Fruit fly (Drosophila melanogaster) whole organism, embryonic: ENCODE data around the gene CG32708.

Source experiments
- CG10321 ChIP-seq: fragments of 200-800 bp; sonication (Bioruptor generic); IDR thresholded peaks from 2 replicates; pipeline ENCODE4 v1.3.6; 2022; ENCODE audit warnings: missing biosample characterization, missing genetic modification characterization
- CG10543 ChIP-seq: fragments of 200-800 bp; sonication (Bioruptor generic); optimal IDR thresholded peaks from 3 replicates; lab custom pipeline; 2017; ENCODE audit warnings: missing biosample characterization, mild to moderate bottlenecking, missing genetic modification characterization, moderate library complexity
- CG10959 ChIP-seq: fragments of 200-800 bp; sonication (Bioruptor generic); IDR thresholded peaks from 2 replicates; pipeline ENCODE4 v1.3.6; 2022; ENCODE audit warnings: missing biosample characterization, missing genetic modification characterization
- CG11456 ChIP-seq: fragments of 200-800 bp; sonication (Bioruptor generic); IDR thresholded peaks from 3 replicates; pipeline ENCODE4 v1.3.6; 2022; ENCODE audit warnings: missing biosample characterization, missing genetic modification characterization
- CG11504 ChIP-seq: fragments of 200-800 bp; sonication (Bioruptor generic); optimal IDR thresholded peaks from 3 replicates; lab custom pipeline; 2019; ENCODE audit warnings: missing biosample characterization, mild to moderate bottlenecking, missing genetic modification characterization, moderate library complexity
- CG14050 ChIP-seq: fragments of 200-800 bp; sonication (Bioruptor generic); IDR thresholded peaks from 3 replicates; pipeline ENCODE4 v1.3.6; 2022; ENCODE audit warnings: missing biosample characterization, missing genetic modification characterization
- CG14441 ChIP-seq: fragments of 200-800 bp; sonication (Bioruptor generic); IDR thresholded peaks from 2 replicates; pipeline ENCODE4 v1.3.6; 2022; ENCODE audit warnings: missing biosample characterization, missing genetic modification characterization
- CG14667 ChIP-seq: fragments of 200-800 bp; sonication (Bioruptor generic); IDR thresholded peaks from 2 replicates; pipeline ENCODE4 v1.3.6; 2022; ENCODE audit warnings: missing biosample characterization, missing genetic modification characterization
- CG15479 ChIP-seq: fragments of 200-800 bp; sonication (Bioruptor generic); optimal IDR thresholded peaks from 3 replicates; lab custom pipeline; 2019; ENCODE audit warnings: missing biosample characterization, mild to moderate bottlenecking, missing genetic modification characterization, moderate library complexity
- CG16779 ChIP-seq: fragments of 200-800 bp; sonication (Bioruptor generic); IDR thresholded peaks from 2 replicates; pipeline ENCODE4 v1.3.6; 2022; ENCODE audit warnings: missing biosample characterization, missing genetic modification characterization
- CG17361 ChIP-seq: fragments of 200-800 bp; sonication (Bioruptor generic); IDR thresholded peaks from 3 replicates; pipeline ENCODE4 v1.3.6; 2022; ENCODE audit warnings: missing biosample characterization, missing genetic modification characterization
- CG18619 ChIP-seq: fragments of 200-800 bp; sonication (Bioruptor generic); optimal IDR thresholded peaks from 3 replicates; lab custom pipeline; 2017; ENCODE audit warnings: missing biosample characterization, mild to moderate bottlenecking, missing genetic modification characterization
- CG2678 ChIP-seq: fragments of 200-800 bp; sonication (Bioruptor generic); optimal IDR thresholded peaks from 3 replicates; lab custom pipeline; 2019; ENCODE audit warnings: missing biosample characterization, mild to moderate bottlenecking, missing genetic modification characterization, moderate library complexity
- CG4730 ChIP-seq: fragments of 200-800 bp; sonication (Bioruptor generic); IDR thresholded peaks from 2 replicates; pipeline ENCODE4 v1.3.6; 2022; ENCODE audit warnings: missing biosample characterization, missing genetic modification characterization
- CG4820 ChIP-seq: fragments of 200-800 bp; sonication (Bioruptor generic); optimal IDR thresholded peaks from 3 replicates; lab custom pipeline; 2016; ENCODE audit warnings: missing biosample characterization, missing genetic modification characterization
- CG7357 ChIP-seq: fragments of 200-800 bp; sonication (Bioruptor generic); IDR thresholded peaks from 3 replicates; pipeline ENCODE4 v1.3.6; 2022; ENCODE audit warnings: missing biosample characterization, missing genetic modification characterization
- CG7372 ChIP-seq: fragments of 200-800 bp; sonication (Bioruptor generic); IDR thresholded peaks from 2 replicates; pipeline ENCODE4 v1.3.6; 2022; ENCODE audit warnings: missing biosample characterization, missing genetic modification characterization
- CG7839 ChIP-seq: fragments of 200-800 bp; sonication (Bioruptor generic); optimal IDR thresholded peaks from 3 replicates; lab custom pipeline; 2018; ENCODE audit warnings: missing biosample characterization, mild to moderate bottlenecking, missing genetic modification characterization, moderate library complexity
- CG9817 ChIP-seq: fragments of 200-800 bp; sonication (Bioruptor generic); optimal IDR thresholded peaks from 2 replicates; lab custom pipeline; 2018; ENCODE audit warnings: missing biosample characterization, mild to moderate bottlenecking, missing genetic modification characterization, moderate library complexity
- Camta ChIP-seq: fragments of 200-800 bp; sonication (Bioruptor generic); optimal IDR thresholded peaks from 2 replicates; lab custom pipeline; 2016; ENCODE audit warnings: missing biosample characterization, missing genetic modification characterization
- Dek ChIP-seq: fragments of 200-800 bp; sonication (Bioruptor generic); optimal IDR thresholded peaks from 3 replicates; lab custom pipeline; 2019; ENCODE audit warnings: missing biosample characterization, mild to moderate bottlenecking, missing genetic modification characterization, moderate library complexity
- Hmr ChIP-seq: fragments of 200-800 bp; sonication (Bioruptor generic); optimal IDR thresholded peaks from 3 replicates; lab custom pipeline; 2017; ENCODE audit warnings: mild to moderate bottlenecking, missing biosample characterization, missing genetic modification reagents, missing genetic modification characterization
- Med ChIP-seq: fragments of 200-800 bp; sonication (Bioruptor generic); peaks from one replicate; lab custom pipeline; 2016; ENCODE audit warnings: missing biosample characterization, missing genetic modification characterization, mild to moderate bottlenecking, inconsistent platforms, moderate library complexity
- Sox102F ChIP-seq: fragments of 200-800 bp; sonication (Bioruptor generic); optimal IDR thresholded peaks from 2 replicates; lab custom pipeline; 2018; ENCODE audit warnings: missing biosample characterization, mild to moderate bottlenecking, missing genetic modification characterization, moderate library complexity
- Spps ChIP-seq: fragments of 200-800 bp; sonication (Bioruptor generic); optimal IDR thresholded peaks from 2 replicates; lab custom pipeline; 2018; ENCODE audit warnings: missing biosample characterization, mild to moderate bottlenecking, missing genetic modification characterization
- Xbp1 ChIP-seq: fragments of 200-800 bp; sonication (Bioruptor generic); optimal IDR thresholded peaks from 3 replicates; lab custom pipeline; 2016; ENCODE audit warnings: missing biosample characterization, mild to moderate bottlenecking, missing genetic modification characterization
- Xrp1 ChIP-seq: fragments of 200-800 bp; sonication (Bioruptor generic); IDR thresholded peaks from 2 replicates; pipeline ENCODE4 v1.3.6; 2022; ENCODE audit warnings: missing biosample characterization, missing genetic modification characterization
- aop ChIP-seq: fragments of 200-800 bp; sonication (Bioruptor generic); IDR thresholded peaks from 2 replicates; pipeline ENCODE4 v1.3.6; 2022; ENCODE audit warnings: missing biosample characterization, missing genetic modification characterization
- bigmax ChIP-seq: fragments of 200-800 bp; sonication (Bioruptor generic); optimal IDR thresholded peaks from 2 replicates; lab custom pipeline; 2018; ENCODE audit warnings: missing biosample characterization, mild to moderate bottlenecking, missing genetic modification characterization
- bsh ChIP-seq, 2 experiments: fragments of 200-800 bp; sonication (Bioruptor generic); optimal IDR thresholded peaks; 2 replicates each; lab custom pipeline; 2017 to 2018; ENCODE audit warnings: mild to moderate bottlenecking in 2 of 2, missing biosample characterization in 2 of 2, missing genetic modification characterization in 2 of 2, moderate library complexity in 1 of 2
- dmrt99B ChIP-seq: fragments of 200-800 bp; sonication (Bioruptor generic); optimal IDR thresholded peaks from 2 replicates; lab custom pipeline; 2018; ENCODE audit warnings: missing biosample characterization, mild to moderate bottlenecking, missing genetic modification characterization, moderate library complexity
- dysf ChIP-seq: fragments of 200-800 bp; sonication (Bioruptor generic); IDR thresholded peaks from 3 replicates; pipeline ENCODE4 v1.3.6; 2022; ENCODE audit warnings: missing biosample characterization, missing genetic modification characterization
- gfzf ChIP-seq: fragments of 200-800 bp; sonication (Bioruptor generic); optimal IDR thresholded peaks from 2 replicates; lab custom pipeline; 2016; ENCODE audit warnings: missing biosample characterization, mild to moderate bottlenecking, missing genetic modification characterization, moderate library complexity
- grau ChIP-seq: fragments of 200-800 bp; optimal IDR thresholded peaks from 3 replicates; lab custom pipeline; 2019; ENCODE audit warnings: missing biosample characterization, mild to moderate bottlenecking, missing genetic modification characterization, moderate library complexity
- gsb ChIP-seq: fragments of 200-800 bp; sonication (Bioruptor generic); IDR thresholded peaks from 2 replicates; pipeline ENCODE4 v1.3.6; 2022; ENCODE audit warnings: missing biosample characterization, missing genetic modification characterization
- ind ChIP-seq: fragments of 200-800 bp; sonication (Bioruptor generic); optimal IDR thresholded peaks from 3 replicates; lab custom pipeline; 2016; ENCODE audit warnings: missing biosample characterization, missing genetic modification characterization
- klu ChIP-seq: fragments of 200-800 bp; sonication (Bioruptor generic); IDR thresholded peaks from 2 replicates; pipeline ENCODE4 v1.3.6; 2022; ENCODE audit warnings: missing biosample characterization, missing genetic modification characterization
- lab ChIP-seq: fragments of 200-800 bp; sonication (Bioruptor generic); optimal IDR thresholded peaks from 3 replicates; lab custom pipeline; 2017; ENCODE audit warnings: missing biosample characterization, missing genetic modification characterization, mild to moderate bottlenecking, moderate library complexity, missing genetic modification reagents
- nom ChIP-seq: fragments of 200-800 bp; sonication (Bioruptor generic); optimal IDR thresholded peaks from 2 replicates; lab custom pipeline; 2017; ENCODE audit warnings: missing biosample characterization, missing genetic modification characterization, mild to moderate bottlenecking, moderate library complexity, missing genetic modification reagents
- otp ChIP-seq: fragments of 200-800 bp; sonication (Bioruptor generic); IDR thresholded peaks from 3 replicates; pipeline ENCODE4, ENCODE4 v1.3.6; 2022; ENCODE audit warnings: missing biosample characterization, missing genetic modification characterization
- pnt ChIP-seq: fragments of 200-800 bp; sonication (Bioruptor generic); optimal IDR thresholded peaks from 3 replicates; lab custom pipeline; 2016; ENCODE audit warnings: missing biosample characterization, missing genetic modification characterization
- sisA ChIP-seq: fragments of 200-800 bp; sonication (Bioruptor generic); IDR thresholded peaks from 2 replicates; pipeline ENCODE4 v1.3.6; 2022; ENCODE audit warnings: missing biosample characterization, missing genetic modification characterization
- slbo ChIP-seq: fragments of 200-800 bp; sonication (Bioruptor generic); IDR thresholded peaks from 2 replicates; pipeline ENCODE4 v1.3.6; 2022; ENCODE audit warnings: missing biosample characterization, missing genetic modification characterization
- slp2 ChIP-seq: fragments of 200-800 bp; sonication (Bioruptor generic); optimal IDR thresholded peaks from 2 replicates; lab custom pipeline; 2016; ENCODE audit warnings: missing biosample characterization, missing genetic modification characterization
- sob ChIP-seq: fragments of 200-800 bp; sonication (Bioruptor generic); IDR thresholded peaks from 2 replicates; pipeline ENCODE4 v1.3.6; 2022; ENCODE audit warnings: missing biosample characterization, missing genetic modification characterization
- tgo ChIP-seq: fragments of 200-800 bp; sonication (Bioruptor generic); IDR thresholded peaks from 3 replicates; pipeline ENCODE4 v1.3.6; 2022; ENCODE audit warnings: missing biosample characterization, missing genetic modification characterization
- trh ChIP-seq: fragments of 200-800 bp; sonication (Bioruptor generic); optimal IDR thresholded peaks from 2 replicates; lab custom pipeline; 2016; ENCODE audit warnings: missing biosample characterization, missing genetic modification characterization
- unpg ChIP-seq: fragments of 200-800 bp; sonication (Bioruptor generic); optimal IDR thresholded peaks from 3 replicates; lab custom pipeline; 2018; ENCODE audit warnings: missing biosample characterization, mild to moderate bottlenecking, missing genetic modification characterization, moderate library complexity
- vvl ChIP-seq: fragments of 200-800 bp; sonication (Bioruptor generic); IDR thresholded peaks from 2 replicates; pipeline ENCODE4 v1.3.6; 2022; ENCODE audit warnings: missing biosample characterization, missing genetic modification characterization
- zfh1 ChIP-seq: fragments of 200-800 bp; sonication (Bioruptor generic); IDR thresholded peaks from 3 replicates; pipeline ENCODE4 v1.3.6; 2022; ENCODE audit warnings: missing biosample characterization, missing genetic modification characterization

Gene CG32708

DNA sequence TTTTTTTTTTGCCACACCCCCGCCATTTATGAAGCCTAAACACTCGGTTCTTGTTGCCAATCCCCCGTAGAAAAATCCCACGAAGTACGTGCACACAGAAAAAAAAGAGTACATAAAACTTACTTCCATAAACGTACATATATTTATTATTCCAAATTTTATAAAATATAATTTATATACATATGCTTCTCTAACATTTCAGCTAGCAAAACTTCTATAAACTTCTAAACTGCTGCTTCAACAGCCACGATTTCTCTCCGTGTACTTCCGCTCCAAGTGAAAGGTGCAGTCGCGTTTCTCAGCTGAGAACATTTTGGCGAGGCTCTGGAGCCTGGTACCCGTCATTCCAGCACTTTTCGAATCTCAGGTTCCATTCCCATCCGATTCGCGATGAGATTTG is 23.1 kb upstream of the CG32708 start (continued):
- peak; percentile 54 for TF ChIP-seq CG7839 (tag; lab: Kevin White, UChicago)
- peak; percentile 4 for TF ChIP-seq CG2678 (tag; lab: Kevin White, UChicago)
- 0 out of 2 replicates have a peak, but pooled peaks have one; percentile 11 for TF ChIP-seq CG4730 (GFP tag; lab: Robert Waterston, UW)
- 0 out of 2 replicates have a peak, but pooled peaks have one; percentile 25 for TF ChIP-seq CG14441 (GFP tag; lab: Robert Waterston, UW)
- peak; percentile 13 for TF ChIP-seq grau (tag; lab: Kevin White, UChicago)
- peak; percentile 3 for TF ChIP-seq Hmr (GFP tag; lab: Kevin White, UChicago)
- no peak for TF ChIP-seq slp2
- no peak for TF ChIP-seq CG4820 (GFP tag; lab: Kevin White, UChicago)
- 0 out of 2 replicates have a peak, but pooled peaks have one; percentile 5 for TF ChIP-seq gsb (GFP tag; lab: Robert Waterston, UW)
- peak; percentile 53 for TF ChIP-seq sob (GFP tag; lab: Robert Waterston, UW)
- TF ChIP-seq dysf (GFP tag; lab: Robert Waterston, UW) = peak; percentile 60; the same call in 1 of the 3 replicates
- TF ChIP-seq aop (GFP tag; lab: Robert Waterston, UW) = no peak
- peak; percentile 8 for TF ChIP-seq CG9817 (tag; lab: Kevin White, UChicago)
- peak in 1 of 2 experiments; percentile 5 for TF ChIP-seq bsh (GFP tag; optimal IDR thresholded peaks at IDR 0.05; lab: Kevin White, UChicago)
- no peak for TF ChIP-seq bigmax
- TF ChIP-seq CG16779 (GFP tag; lab: Robert Waterston, UW) = no peak
- TF ChIP-seq gfzf = no peak
- TF ChIP-seq CG7372 (GFP tag; lab: Robert Waterston, UW) = 0 out of 2 replicates have a peak, but pooled peaks have one; percentile 13
- TF ChIP-seq dmrt99B (tag; lab: Kevin White, UChicago) = peak; percentile 41
- peak; percentile 65 for TF ChIP-seq slbo (GFP tag; lab: Robert Waterston, UW)
- TF ChIP-seq Dek (tag; lab: Kevin White, UChicago) = peak; percentile 10
- TF ChIP-seq tgo (GFP tag; lab: Robert Waterston, UW) = peak; percentile 60
- TF ChIP-seq CG14050 (GFP tag; lab: Robert Waterston, UW) = 0 out of 3 replicates have a peak, but pooled peaks have one; percentile 11
- TF ChIP-seq CG11504 (tag; lab: Kevin White, UChicago) = peak; percentile 43
- peak; percentile 34; the same call in 1 of the 2 replicates for TF ChIP-seq vvl
- TF ChIP-seq nom (GFP tag; lab: Kevin White, UChicago) = no peak
- no peak for TF ChIP-seq CG14667 (GFP tag; lab: Robert Waterston, UW)
- TF ChIP-seq Camta (GFP tag; lab: Kevin White, UChicago) = no peak
- TF ChIP-seq otp (GFP tag; lab: Robert Waterston, UW) = 0 out of 3 replicates have a peak, but pooled peaks have one; percentile 14
- no peak for TF ChIP-seq pnt (GFP tag; lab: Kevin White, UChicago)
- peak; percentile 17 for TF ChIP-seq Xbp1 (GFP tag; lab: Kevin White, UChicago)
- TF ChIP-seq Med (GFP tag; lab: Kevin White, UChicago) = peak; percentile 66
- TF ChIP-seq klu (GFP tag; lab: Robert Waterston, UW) = 0 out of 2 replicates have a peak, but pooled peaks have one; percentile 11
- TF ChIP-seq CG10543 = no peak
- peak; percentile 50; the same call in 1 of the 3 replicates for TF ChIP-seq CG11456 (GFP tag; lab: Robert Waterston, UW)
- no peak for TF ChIP-seq lab
- TF ChIP-seq unpg = peak; percentile 33
- 0 out of 3 replicates have a peak, but pooled peaks have one; percentile 10 for TF ChIP-seq CG17361 (GFP tag; lab: Robert Waterston, UW)
- TF ChIP-seq sisA = peak; percentile 11; the same call in 1 of the 2 replicates
- TF ChIP-seq CG18619 (GFP tag; lab: Kevin White, UChicago) = peak; percentile 21
- no peak for TF ChIP-seq Spps (tag; lab: Kevin White, UChicago)
- TF ChIP-seq zfh1 (GFP tag; lab: Robert Waterston, UW) = 0 out of 3 replicates have a peak, but pooled peaks have one; percentile 18
- TF ChIP-seq Sox102F = peak; percentile 52
- TF ChIP-seq ind (GFP tag; lab: Kevin White, UChicago) = no peak
- TF ChIP-seq CG10321 (GFP tag; lab: Robert Waterston, UW) = 0 out of 2 replicates have a peak, but pooled peaks have one; percentile 33
- no peak for TF ChIP-seq trh (GFP tag; lab: Kevin White, UChicago)
- TF ChIP-seq CG15479 (GFP tag; lab: Kevin White, UChicago) = no peak
- no peak for TF ChIP-seq CG10959 (GFP tag; lab: Robert Waterston, UW)
- peak; percentile 25; the same call in 1 of the 3 replicates for TF ChIP-seq CG7357 (GFP tag; lab: Robert Waterston, UW)
- TF ChIP-seq Xrp1 (GFP tag; lab: Robert Waterston, UW) = peak; percentile 48; the same call in 1 of the 2 replicates
